Worm (Caenorhabditis elegans) whole organism, midembryonic: ENCODE results near the gene T28A8.8.

Experiments used
- cog-1 ChIP-seq: sonication (generic microtip); optimal IDR thresholded peaks from 2 replicates; lab custom pipeline; 2016; ENCODE audit warnings: missing genetic modification characterization, missing compliant biosample characterization
- ref-1 ChIP-seq: fragments of 200-800 bp; sonication (Bioruptor generic); conservative IDR thresholded peaks from 2 replicates; pipeline ENCODE4 v1.3.6; 2022; ENCODE audit warnings: missing genetic modification reagents, missing genetic modification characterization, missing compliant biosample characterization

- TF ChIP-seq cog-1: no peak
- TF ChIP-seq ref-1: no peak
Observed at ce11 chrIII:13476682-13477081, 25.9 kb upstream of the T28A8.8 start, which contains the start of gene T27E9.6.
